Worm (Caenorhabditis elegans) whole organism, L4 larva: Measurements from ENCODE around the gene F31E3.6.

ENCODE experiments used
- Y75B8A.6 ChIP-seq: fragments of 200-800 bp; sonication (Bioruptor generic); IDR thresholded peaks from 2 replicates; pipeline ENCODE4 v1.3.6; 2022; ENCODE audit warnings: missing genetic modification reagents, missing genetic modification characterization, missing compliant biosample characterization
- aha-1 ChIP-seq: fragments of 150-350 bp; peaks from one replicate; lab custom pipeline; 2014; ENCODE audit warnings: missing biosample characterization, missing genetic modification characterization
- ceh-28 ChIP-seq: fragments of 150-350 bp; optimal IDR thresholded peaks from 2 replicates; lab custom pipeline; 2014; ENCODE audit warnings: missing biosample characterization, missing genetic modification reagents, missing genetic modification characterization
- ceh-32 ChIP-seq: sonication (generic microtip); optimal IDR thresholded peaks from 2 replicates; lab custom pipeline; 2016; ENCODE audit warnings: mild to moderate bottlenecking, missing genetic modification characterization, missing compliant biosample characterization; ENCODE audit not compliant: poor library complexity
- ces-1 ChIP-seq: fragments of 150-350 bp; sonication (generic microtip); optimal IDR thresholded peaks from 4 replicates; lab custom pipeline; 2014; ENCODE audit warnings: missing biosample characterization, missing genetic modification reagents, missing genetic modification characterization
- daf-16 ChIP-seq, 3 experiments: sonication (generic microtip); optimal IDR thresholded peaks; 2 replicates each; lab custom pipeline; 2016 to 2017; ENCODE audit warnings: missing genetic modification characterization in 3 of 3, missing genetic modification reagents in 3 of 3, mild to moderate bottlenecking in 2 of 3, missing compliant biosample characterization in 2 of 3, missing biosample characterization in 1 of 3, moderate library complexity in 1 of 3
- daf-19 ChIP-seq: fragments of 200-800 bp; sonication (Bioruptor generic); conservative IDR thresholded peaks from 2 replicates; pipeline ENCODE4 v1.3.6; 2022; ENCODE audit warnings: missing genetic modification characterization, missing compliant biosample characterization
- daf-8 ChIP-seq: fragments of 200-800 bp; sonication (Bioruptor generic); IDR thresholded peaks from 2 replicates; pipeline ENCODE4 v1.3.6; 2022; ENCODE audit warnings: missing genetic modification characterization, missing compliant biosample characterization
- dve-1 ChIP-seq: sonication (generic microtip); optimal IDR thresholded peaks from 2 replicates; lab custom pipeline; 2017; ENCODE audit warnings: antibody characterized with exemption, mild to moderate bottlenecking, missing genetic modification characterization, missing compliant biosample characterization; ENCODE audit not compliant: insufficient read depth
- fkh-10 ChIP-seq: fragments of 150-350 bp; optimal IDR thresholded peaks from 2 replicates; lab custom pipeline; 2014; ENCODE audit warnings: missing biosample characterization, missing genetic modification reagents, missing genetic modification characterization
- hlh-11 ChIP-seq: fragments of 200-800 bp; sonication (Bioruptor generic); optimal IDR thresholded peaks from 2 replicates; lab custom pipeline; 2018; ENCODE audit warnings: mild to moderate bottlenecking, missing genetic modification characterization, missing compliant biosample characterization
- hlh-30 ChIP-seq: sonication (generic microtip); optimal IDR thresholded peaks from 2 replicates; lab custom pipeline; 2017; ENCODE audit warnings: antibody characterized with exemption, mild to moderate bottlenecking, missing genetic modification characterization, missing compliant biosample characterization; ENCODE audit not compliant: insufficient read depth
- jun-1 ChIP-seq: fragments of 150-350 bp; optimal IDR thresholded peaks from 2 replicates; lab custom pipeline; 2014; ENCODE audit warnings: missing biosample characterization, missing genetic modification reagents, missing genetic modification characterization
- lin-38 ChIP-seq: fragments of 200-800 bp; sonication (Bioruptor generic); IDR thresholded peaks from 2 replicates; pipeline ENCODE4 v1.3.6; 2022; ENCODE audit warnings: missing genetic modification reagents, missing genetic modification characterization, missing compliant biosample characterization
- lin-39 ChIP-seq: fragments of 150-350 bp; optimal IDR thresholded peaks from 2 replicates; lab custom pipeline; 2014; ENCODE audit warnings: missing biosample characterization, missing genetic modification reagents, missing genetic modification characterization
- madf-9 ChIP-seq: fragments of 200-800 bp; sonication (Bioruptor generic); conservative IDR thresholded peaks from 2 replicates; pipeline ENCODE4 v1.3.6; 2022; ENCODE audit warnings: missing genetic modification reagents, missing genetic modification characterization, missing compliant biosample characterization
- mep-1 ChIP-seq: fragments of 150-350 bp; sonication (generic microtip); optimal IDR thresholded peaks from 3 replicates; lab custom pipeline; 2014; ENCODE audit warnings: missing biosample characterization, missing genetic modification characterization
- mes-2 ChIP-seq: sonication (generic microtip); optimal IDR thresholded peaks from 2 replicates; lab custom pipeline; 2016; ENCODE audit warnings: missing genotype, mild to moderate bottlenecking, missing genetic modification characterization, missing compliant biosample characterization; ENCODE audit not compliant: poor library complexity, severe bottlenecking
- mxl-3 ChIP-seq: fragments of 200-800 bp; sonication (Bioruptor generic); optimal IDR thresholded peaks from 2 replicates; lab custom pipeline; 2018; ENCODE audit warnings: mild to moderate bottlenecking, missing genetic modification characterization, missing compliant biosample characterization
- nhr-237 ChIP-seq: sonication (generic microtip); optimal IDR thresholded peaks from 2 replicates; lab custom pipeline; 2017; ENCODE audit warnings: missing biosample characterization, missing genetic modification characterization
- nhr-28 ChIP-seq: fragments of 150-350 bp; optimal IDR thresholded peaks from 2 replicates; lab custom pipeline; 2014; ENCODE audit warnings: missing biosample characterization, missing genetic modification characterization
- nhr-42 ChIP-seq: fragments of 200-800 bp; sonication (Bioruptor generic); IDR thresholded peaks from 2 replicates; pipeline ENCODE4 v1.3.6; 2022; ENCODE audit warnings: missing genetic modification characterization, missing compliant biosample characterization
- nhr-76 ChIP-seq: fragments of 150-350 bp; optimal IDR thresholded peaks from 2 replicates; lab custom pipeline; 2014; ENCODE audit warnings: missing biosample characterization, missing genetic modification characterization
- nhr-77 ChIP-seq: fragments of 150-350 bp; optimal IDR thresholded peaks from 2 replicates; lab custom pipeline; 2014; ENCODE audit warnings: missing biosample characterization, missing genetic modification characterization
- rbr-2 ChIP-seq: sonication (generic microtip); optimal IDR thresholded peaks from 2 replicates; lab custom pipeline; 2016; ENCODE audit warnings: missing genotype, missing genetic modification characterization, missing compliant biosample characterization
- saeg-2 ChIP-seq: fragments of 200-800 bp; sonication (Bioruptor generic); IDR thresholded peaks from 2 replicates; pipeline ENCODE4 v1.3.6; 2022; ENCODE audit warnings: missing genetic modification reagents, missing genetic modification characterization, missing compliant biosample characterization
- skn-1 ChIP-seq: fragments of 150-350 bp; optimal IDR thresholded peaks from 2 replicates; lab custom pipeline; 2014; ENCODE audit warnings: missing biosample characterization, missing genetic modification characterization
- spr-3 ChIP-seq: fragments of 200-800 bp; sonication (Bioruptor generic); optimal IDR thresholded peaks from 2 replicates; lab custom pipeline; 2018; ENCODE audit warnings: mild to moderate bottlenecking, missing genetic modification characterization, missing compliant biosample characterization
- unc-130 ChIP-seq: sonication (generic microtip); optimal IDR thresholded peaks from 2 replicates; lab custom pipeline; 2016; ENCODE audit warnings: missing genetic modification reagents, missing genetic modification characterization, missing compliant biosample characterization
- unc-62 ChIP-seq, 3 experiments: fragments of 150-350 bp in 1 of 3; sonication (generic microtip); optimal IDR thresholded peaks in 2 of 3; peaks in 1 of 3; 1 replicate in 1 of 3; 2 replicates in 2 of 3; lab custom pipeline; 2014 to 2017; ENCODE audit warnings: missing biosample characterization in 3 of 3, missing genetic modification characterization in 3 of 3, missing genetic modification reagents in 3 of 3, missing genotype in 1 of 3
- vab-7 ChIP-seq: fragments of 200-800 bp; sonication (Bioruptor generic); IDR thresholded peaks from 2 replicates; pipeline ENCODE4 v1.3.6; 2022; ENCODE audit warnings: missing genetic modification reagents, missing genetic modification characterization, missing compliant biosample characterization
- zag-1 ChIP-seq: fragments of 150-350 bp; optimal IDR thresholded peaks from 2 replicates; lab custom pipeline; 2014; ENCODE audit warnings: missing biosample characterization, missing genetic modification characterization
- ztf-11 ChIP-seq: fragments of 150-350 bp; optimal IDR thresholded peaks from 2 replicates; lab custom pipeline; 2014; ENCODE audit warnings: missing biosample characterization, missing genetic modification characterization
- ztf-7 ChIP-seq: fragments of 150-350 bp; optimal IDR thresholded peaks from 2 replicates; lab custom pipeline; 2014; ENCODE audit warnings: missing biosample characterization, missing genetic modification characterization

Gene F31E3.6

ce11 chrIII:6991465-6991864, 9.6 kb downstream of the F31E3.6 start (continued):
- TF ChIP-seq hlh-11 (tag; lab: Kevin White, UChicago): peak; percentile 74
- TF ChIP-seq nhr-77 (tag; lab: Kevin White, UChicago): peak; percentile 47
- no peak for TF ChIP-seq daf-19 (GFP tag; lab: Robert Waterston, UW)
- TF ChIP-seq dve-1 (tag; lab: Kevin White, UChicago): peak; percentile 71

ce11 chrIII:6992496-6992895, 10.6 kb downstream of the F31E3.6 start:
- TF ChIP-seq ztf-7 (tag; lab: Kevin White, UChicago) (no peak), hlh-11 (tag; lab: Kevin White, UChicago) (peak; percentile 37), nhr-42 (GFP tag; lab: Robert Waterston, UW) (no peak), aha-1 (tag; lab: Kevin White, UChicago) (peak; percentile 93), vab-7 (GFP tag; lab: Robert Waterston, UW) (no peak), dve-1 (tag; lab: Kevin White, UChicago) (peak; percentile 56), daf-16 (GFP tag; optimal IDR thresholded peaks at IDR 0.05; lab: Kevin White, UChicago) (peak in 1 of 2 experiments; percentile 12), daf-16 (tag; optimal IDR thresholded peaks at IDR 0.05; lab: Kevin White, UChicago) (peak; percentile 45), ceh-32 (tag; lab: Kevin White, UChicago) (no peak)

ce11 chrIII:6993179-6993578, 11.3 kb downstream of the F31E3.6 start:
- peak; percentile 69 for TF ChIP-seq nhr-28 (tag; lab: Kevin White, UChicago)
- no peak for TF ChIP-seq lin-39 (tag; lab: Kevin White, UChicago)
- no peak for TF ChIP-seq Y75B8A.6
- peak; percentile 20 for TF ChIP-seq mxl-3
- peak; percentile 7 for TF ChIP-seq hlh-11 (tag; lab: Kevin White, UChicago)
- TF ChIP-seq daf-16 (GFP tag; optimal IDR thresholded peaks at IDR 0.05; lab: Kevin White, UChicago): no peak
- peak; percentile 5 for TF ChIP-seq daf-16 (tag; optimal IDR thresholded peaks at IDR 0.05; lab: Kevin White, UChicago)

DNA sequence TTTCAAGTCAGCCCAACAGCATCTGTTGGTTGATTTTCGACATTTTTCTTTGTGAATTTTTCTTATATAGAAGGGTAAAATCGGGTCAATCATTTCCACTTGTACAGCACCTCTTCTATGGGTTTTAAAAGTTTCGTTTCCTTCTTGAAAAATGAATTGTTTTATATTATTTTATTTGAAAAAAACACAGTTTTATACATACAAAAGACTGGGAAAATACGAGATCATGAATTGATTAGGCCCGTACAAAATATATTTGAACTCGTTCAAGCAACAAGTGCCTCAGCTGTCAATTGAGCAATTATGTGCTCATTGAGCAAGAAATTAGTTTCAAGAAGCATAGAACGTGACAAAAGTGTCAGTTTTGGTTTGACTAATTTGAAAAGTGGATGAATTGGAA, 20.3 kb downstream of the F31E3.6 start:
- TF ChIP-seq ceh-28 (tag; lab: Kevin White, UChicago) (no peak), spr-3 (no peak), daf-19 (GFP tag; lab: Robert Waterston, UW) (no peak), madf-9 (GFP tag; lab: Robert Waterston, UW) (no peak), aha-1 (tag; lab: Kevin White, UChicago) (peak; percentile 40), unc-62 (GFP tag; optimal IDR thresholded peaks at IDR 0.05 in 1 of 2; lab: Kevin White, UChicago) (peak in 1 of 2 experiments; percentile 98), unc-62 (tag; optimal IDR thresholded peaks at IDR 0.05; lab: Kevin White, UChicago) (no peak), ceh-32 (tag; lab: Kevin White, UChicago) (no peak), skn-1 (tag; lab: Kevin White, UChicago) (no peak), fkh-10 (GFP tag; lab: Kevin White, UChicago) (no peak), ces-1 (GFP tag; lab: Kevin White, UChicago) (no peak)

DNA sequence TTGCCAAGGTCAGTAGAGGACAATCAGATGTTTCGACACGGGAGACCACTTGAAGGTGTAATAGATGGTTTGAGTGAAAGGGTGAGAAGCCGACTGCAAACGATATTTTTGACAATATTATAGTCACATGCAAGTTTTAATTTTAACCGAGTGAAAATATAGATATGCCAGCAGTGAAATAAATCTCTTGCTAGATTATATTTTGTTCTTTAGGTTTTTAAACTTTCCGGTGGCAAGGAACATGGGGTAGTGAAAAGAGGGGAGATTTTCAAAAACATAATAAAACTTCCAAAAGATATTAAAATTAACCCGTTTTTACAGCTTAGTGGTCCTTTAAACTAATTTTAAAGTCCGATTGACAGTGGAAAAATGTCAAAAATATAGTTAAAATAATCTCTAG, 23.5 kb downstream of the F31E3.6 start, which contains the start of gene C06E8.5:
Gene C06E8.5 (minus strand): TSS at position 101 of the 400 bp plus-strand sequence.
- TF ChIP-seq unc-130 (GFP tag; lab: Kevin White, UChicago): no peak
- no peak for TF ChIP-seq nhr-76 (tag; lab: Kevin White, UChicago)
- TF ChIP-seq ztf-11 (tag; lab: Kevin White, UChicago): no peak
- TF ChIP-seq mep-1 (tag; lab: Kevin White, UChicago): no peak
- no peak for TF ChIP-seq Y75B8A.6
- TF ChIP-seq aha-1 (tag; lab: Kevin White, UChicago): peak; percentile 21
- no peak for TF ChIP-seq daf-8 (GFP tag; lab: Robert Waterston, UW)
- no peak for TF ChIP-seq jun-1 (tag; lab: Kevin White, UChicago)
- peak; percentile 7 for TF ChIP-seq hlh-30
- TF ChIP-seq, all 104 proteins: peak for 2

- TF ChIP-seq saeg-2 (GFP tag; lab: Robert Waterston, UW) (no peak), mes-2 (tag; lab: Kevin White, UChicago) (no peak), zag-1 (tag; lab: Kevin White, UChicago) (no peak), nhr-237 (tag; lab: Kevin White, UChicago) (no peak), mep-1 (tag; lab: Kevin White, UChicago) (no peak), lin-38 (GFP tag; lab: Robert Waterston, UW) (no peak), rbr-2 (tag; lab: Kevin White, UChicago) (no peak), hlh-30 (peak; percentile 5)
- TF ChIP-seq, all 104 proteins: peak for 1
Measured at ce11 chrIII:7008836-7009235, 27.0 kb downstream of the F31E3.6 start, which contains the start of gene lgc-38. Gene lgc-38, plus strand, starts transcription at chrIII:7009136.
